Worm (Caenorhabditis elegans) whole organism, mixed stage, embryonic: Measurements from ENCODE around the gene clec-39.

ENCODE experiments used
- blmp-1 ChIP-seq: fragments of 150-350 bp; optimal IDR thresholded peaks from 2 replicates; lab custom pipeline; 2014; ENCODE audit warnings: missing biosample characterization, missing genetic modification characterization
- ceh-39 ChIP-seq: fragments of 150-350 bp; optimal IDR thresholded peaks from 2 replicates; lab custom pipeline; 2014; ENCODE audit warnings: missing biosample characterization, missing genetic modification characterization
- ceh-43 ChIP-seq: fragments of 200-800 bp; sonication (Bioruptor generic); optimal IDR thresholded peaks from 2 replicates; lab custom pipeline; 2018; ENCODE audit warnings: mild to moderate bottlenecking, missing genetic modification characterization, moderate library complexity, missing compliant biosample characterization
- ces-1 ChIP-seq: fragments of 150-350 bp; optimal IDR thresholded peaks from 2 replicates; lab custom pipeline; 2014; ENCODE audit warnings: missing biosample characterization, missing genetic modification reagents, missing genetic modification characterization
- cnd-1 ChIP-seq: fragments of 200-800 bp; sonication (Bioruptor generic); optimal IDR thresholded peaks from 2 replicates; lab custom pipeline; 2018; ENCODE audit warnings: mild to moderate bottlenecking, missing genetic modification characterization, missing compliant biosample characterization
- drap-1 ChIP-seq: fragments of 200-800 bp; sonication (Bioruptor generic); optimal IDR thresholded peaks from 3 replicates; lab custom pipeline; 2018; ENCODE audit warnings: mild to moderate bottlenecking, missing genetic modification characterization, missing compliant biosample characterization
- elt-1 ChIP-seq: sonication (generic microtip); optimal IDR thresholded peaks from 2 replicates; lab custom pipeline; 2017; ENCODE audit warnings: missing genetic modification characterization, mild to moderate bottlenecking, missing compliant biosample characterization, antibody characterized with exemption, moderate library complexity, borderline replicate concordance; ENCODE audit not compliant: insufficient read depth
- elt-3 ChIP-seq: fragments of 150-350 bp; optimal IDR thresholded peaks from 2 replicates; lab custom pipeline; 2014; ENCODE audit warnings: missing biosample characterization, missing genetic modification characterization
- flh-1 ChIP-seq: fragments of 200-800 bp; sonication (Bioruptor generic); optimal IDR thresholded peaks from 2 replicates; lab custom pipeline; 2018; ENCODE audit warnings: mild to moderate bottlenecking, missing genetic modification characterization, moderate library complexity, missing compliant biosample characterization
- hlh-1 ChIP-seq: fragments of 150-350 bp; optimal IDR thresholded peaks from 2 replicates; lab custom pipeline; 2014; ENCODE audit warnings: missing biosample characterization, missing genetic modification reagents, missing genetic modification characterization
- lin-13 ChIP-seq: fragments of 150-350 bp; optimal IDR thresholded peaks from 2 replicates; lab custom pipeline; 2014; ENCODE audit warnings: missing biosample characterization, missing genetic modification characterization
- lin-32 ChIP-seq: fragments of 200-800 bp; sonication (Bioruptor generic); optimal IDR thresholded peaks from 2 replicates; lab custom pipeline; 2018; ENCODE audit warnings: mild to moderate bottlenecking, missing genetic modification characterization, missing compliant biosample characterization
- lsy-2 ChIP-seq: fragments of 150-350 bp; optimal IDR thresholded peaks from 2 replicates; lab custom pipeline; 2014; ENCODE audit warnings: missing biosample characterization, missing genetic modification characterization
- mab-5 ChIP-seq: fragments of 150-350 bp; optimal IDR thresholded peaks from 2 replicates; lab custom pipeline; 2014; ENCODE audit warnings: missing biosample characterization, missing genetic modification characterization
- mep-1 ChIP-seq: fragments of 150-350 bp; optimal IDR thresholded peaks from 2 replicates; lab custom pipeline; 2017; ENCODE audit warnings: missing biosample characterization, missing genetic modification reagents, missing genetic modification characterization, inconsistent platforms
- mls-2 ChIP-seq: sonication (generic microtip); optimal IDR thresholded peaks from 2 replicates; lab custom pipeline; 2016; ENCODE audit warnings: mild to moderate bottlenecking, missing genetic modification characterization, moderate library complexity, missing compliant biosample characterization
- nhr-12 ChIP-seq: fragments of 150-350 bp; optimal IDR thresholded peaks from 2 replicates; lab custom pipeline; 2014; ENCODE audit warnings: missing biosample characterization, missing genetic modification characterization
- nhr-2 ChIP-seq: fragments of 150-350 bp; optimal IDR thresholded peaks from 2 replicates; lab custom pipeline; 2014; ENCODE audit warnings: missing biosample characterization, missing genetic modification characterization
- nhr-237 ChIP-seq: fragments of 150-350 bp; optimal IDR thresholded peaks from 2 replicates; lab custom pipeline; 2014; ENCODE audit warnings: missing biosample characterization, missing genetic modification characterization
- nhr-28 ChIP-seq: fragments of 150-350 bp; optimal IDR thresholded peaks from 2 replicates; lab custom pipeline; 2014; ENCODE audit warnings: missing biosample characterization, missing genetic modification characterization
- pha-4 ChIP-seq: fragments of 150-350 bp; optimal IDR thresholded peaks from 2 replicates; lab custom pipeline; 2018; ENCODE audit warnings: missing biosample characterization, missing genetic modification reagents, missing genetic modification characterization
- sem-2 ChIP-seq: fragments of 200-800 bp; sonication (Bioruptor generic); optimal IDR thresholded peaks from 2 replicates; lab custom pipeline; 2018; ENCODE audit warnings: mild to moderate bottlenecking, missing genetic modification characterization, missing compliant biosample characterization
- snpc-4 ChIP-seq: fragments of 150-350 bp; optimal IDR thresholded peaks from 2 replicates; lab custom pipeline; 2014; ENCODE audit warnings: missing biosample characterization, missing genetic modification characterization
- tbx-8 ChIP-seq: fragments of 200-800 bp; sonication (Bioruptor generic); optimal IDR thresholded peaks from 2 replicates; lab custom pipeline; 2018; ENCODE audit warnings: mild to moderate bottlenecking, missing genetic modification characterization, moderate library complexity, missing compliant biosample characterization
- unc-120 ChIP-seq: sonication (generic microtip); optimal IDR thresholded peaks from 2 replicates; lab custom pipeline; 2017; ENCODE audit warnings: missing genetic modification characterization, missing compliant biosample characterization; ENCODE audit not compliant: poor library complexity, severe bottlenecking
- unc-62 ChIP-seq: fragments of 150-350 bp; optimal IDR thresholded peaks from 2 replicates; lab custom pipeline; 2014; ENCODE audit warnings: missing biosample characterization, missing genetic modification reagents, missing genetic modification characterization
- zip-8 ChIP-seq: fragments of 150-350 bp; optimal IDR thresholded peaks from 2 replicates; lab custom pipeline; 2014; ENCODE audit warnings: missing biosample characterization, missing genetic modification characterization
- ztf-11 ChIP-seq: fragments of 150-350 bp; optimal IDR thresholded peaks from 2 replicates; lab custom pipeline; 2014; ENCODE audit warnings: missing biosample characterization, missing genetic modification characterization

Gene clec-39

DNA sequence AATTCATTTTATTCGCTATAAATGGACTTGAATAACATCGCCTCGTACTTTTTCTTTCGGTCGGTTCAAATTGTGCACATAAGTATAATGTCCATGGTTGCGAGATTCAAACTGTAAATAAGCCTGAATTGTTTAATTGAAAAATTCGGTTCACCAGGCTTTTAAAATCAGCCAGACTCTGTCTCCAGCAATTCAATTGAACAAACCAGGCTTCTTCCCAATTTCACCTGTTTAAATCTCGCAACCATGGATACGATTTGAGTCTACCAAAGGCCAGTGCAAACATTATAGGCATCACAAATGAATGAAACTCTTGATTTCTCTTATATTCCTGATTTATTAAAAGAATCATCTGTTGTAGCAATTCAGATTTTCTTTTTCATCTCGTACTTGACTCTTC is 7.5 kb upstream of the clec-39 start, which contains the start of gene srz-100:
srz-100 (plus strand) TSS at position 301 of the 400 bp plus-strand sequence.
- TF ChIP-seq tbx-8 (GFP tag; lab: Kevin White, UChicago), result no peak
- TF ChIP-seq unc-62 (GFP tag; lab: Kevin White, UChicago), result no peak
- TF ChIP-seq drap-1 (GFP tag; lab: Kevin White, UChicago), result no peak
- TF ChIP-seq unc-120 (tag; lab: Kevin White, UChicago), result no peak
- TF ChIP-seq flh-1 (GFP tag; lab: Kevin White, UChicago), result no peak
- TF ChIP-seq elt-1 (tag; lab: Kevin White, UChicago), result no peak
- TF ChIP-seq lin-13 (tag; lab: Kevin White, UChicago), result no peak
- no peak for TF ChIP-seq ceh-43 (GFP tag; lab: Kevin White, UChicago)
- no peak for TF ChIP-seq blmp-1 (tag; lab: Kevin White, UChicago)

DNA sequence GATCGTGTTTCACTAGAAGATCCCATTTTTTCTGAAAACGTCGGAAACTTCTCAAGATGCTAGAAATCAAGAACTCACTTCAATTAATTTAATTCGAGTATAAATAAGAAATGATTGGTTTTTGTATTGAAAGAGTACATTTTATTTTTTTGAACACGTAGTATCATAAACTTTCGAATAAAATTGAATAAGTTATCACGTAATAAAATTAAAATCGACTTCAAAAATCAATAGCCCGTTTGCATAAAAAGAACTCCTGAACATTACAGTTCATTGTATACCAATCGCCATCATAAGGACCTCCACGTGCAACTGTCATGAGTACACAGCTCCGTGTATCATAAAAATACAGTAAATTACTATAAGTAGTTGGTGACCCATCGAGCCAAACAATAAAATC is 5.4 kb upstream of the clec-39 start, which contains the start of gene T25E12.16:
T25E12.16 (minus strand) TSS at position 101 of the 400 bp plus-strand sequence.
- TF ChIP-seq hlh-1 (no peak), mab-5 (tag; lab: Kevin White, UChicago) (no peak), tbx-8 (GFP tag; lab: Kevin White, UChicago) (no peak), ceh-39 (tag; lab: Kevin White, UChicago) (no peak), mls-2 (tag; lab: Kevin White, UChicago) (no peak), ces-1 (GFP tag; lab: Kevin White, UChicago) (no peak)

DNA sequence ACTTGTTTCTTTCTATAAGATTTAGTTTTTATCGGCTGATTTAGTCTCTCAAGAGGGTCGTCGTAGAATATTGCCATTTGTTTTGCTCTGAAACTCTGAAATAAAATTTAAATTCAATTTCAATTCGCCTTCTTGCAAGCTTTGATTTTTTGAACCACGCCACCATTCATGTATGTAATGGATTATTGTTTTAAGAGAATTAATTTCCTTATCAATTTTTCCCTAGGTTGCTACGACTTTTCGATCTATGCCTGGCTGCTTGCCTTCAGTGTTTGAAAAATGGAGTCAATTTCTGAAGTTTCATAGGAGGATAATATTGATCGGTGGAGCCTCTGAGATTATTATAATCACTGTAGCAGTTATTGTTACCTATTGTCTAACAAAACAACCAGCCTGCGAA is 3.5 kb upstream of the clec-39 start, which contains the start of the genes clec-38 and clec-34:
clec-38 (minus strand) TSS at position 101 of the 400 bp plus-strand sequence.
clec-34 (plus strand) TSS at position 248 of the 400 bp plus-strand sequence.
- TF ChIP-seq blmp-1 (tag; lab: Kevin White, UChicago), result no peak

DNA sequence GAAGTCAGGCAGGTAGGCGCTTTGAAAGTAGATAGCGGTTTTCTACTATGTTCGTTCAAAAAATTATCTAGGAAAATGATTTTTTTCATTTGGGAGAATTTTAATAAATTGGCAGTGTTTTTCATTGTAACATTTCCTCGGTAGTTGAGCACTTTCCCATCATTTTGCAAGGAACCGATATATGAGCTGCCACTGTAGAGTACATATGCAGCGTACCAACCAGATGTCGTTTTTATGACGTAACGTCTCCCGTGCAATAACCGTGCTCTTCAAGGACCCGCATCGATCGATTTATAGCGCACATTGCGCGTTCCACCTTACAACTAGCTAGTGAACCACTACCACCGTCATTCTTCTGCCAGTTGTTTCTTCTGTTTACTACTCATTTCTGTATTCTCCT is 3.1 kb downstream of the clec-39 start, which contains the start of gene T25E12.6:
T25E12.6 (plus strand) TSS at position 301 of the 400 bp plus-strand sequence.
- TF ChIP-seq cnd-1 (tag; lab: Kevin White, UChicago) (peak; percentile 46), drap-1 (GFP tag; lab: Kevin White, UChicago) (no peak), mls-2 (tag; lab: Kevin White, UChicago) (no peak), nhr-12 (tag; lab: Kevin White, UChicago) (no peak), pha-4 (tag; lab: Kevin White, UChicago) (no peak), lin-13 (tag; lab: Kevin White, UChicago) (no peak), lin-32 (GFP tag; lab: Kevin White, UChicago) (no peak), unc-120 (tag; lab: Kevin White, UChicago) (no peak), elt-3 (tag; lab: Kevin White, UChicago) (no peak), ztf-11 (tag; lab: Kevin White, UChicago) (no peak), ceh-39 (tag; lab: Kevin White, UChicago) (peak; percentile 25), zip-8 (tag; lab: Kevin White, UChicago) (peak; percentile 41), lsy-2 (no peak), unc-62 (GFP tag; lab: Kevin White, UChicago) (no peak), nhr-28 (no peak), mep-1 (no peak), nhr-2 (tag; lab: Kevin White, UChicago) (no peak), snpc-4 (tag; lab: Kevin White, UChicago) (no peak), nhr-237 (tag; lab: Kevin White, UChicago) (no peak), sem-2 (GFP tag; lab: Kevin White, UChicago) (no peak)

DNA sequence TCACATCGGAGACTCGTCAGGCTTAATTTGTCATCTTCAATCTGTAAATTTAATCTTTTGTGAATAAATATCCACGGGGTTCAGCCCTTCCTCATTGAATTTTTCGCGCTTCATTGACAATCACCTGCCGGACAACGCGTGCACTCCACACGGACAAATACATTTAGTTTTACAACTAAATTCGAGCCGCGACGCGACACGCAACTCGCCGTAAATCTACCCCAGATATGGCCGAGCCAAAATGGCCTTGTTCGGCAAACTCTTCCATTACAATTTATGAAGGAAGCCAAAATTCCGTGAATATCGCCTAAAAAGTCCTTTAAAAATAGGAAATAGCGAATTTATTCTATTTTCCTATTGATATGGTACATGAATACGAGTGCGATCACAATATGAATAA is 5.7 kb downstream of the clec-39 start:
- no peak for TF ChIP-seq flh-1 (GFP tag; lab: Kevin White, UChicago)
- no peak for TF ChIP-seq sem-2 (GFP tag; lab: Kevin White, UChicago)

DNA sequence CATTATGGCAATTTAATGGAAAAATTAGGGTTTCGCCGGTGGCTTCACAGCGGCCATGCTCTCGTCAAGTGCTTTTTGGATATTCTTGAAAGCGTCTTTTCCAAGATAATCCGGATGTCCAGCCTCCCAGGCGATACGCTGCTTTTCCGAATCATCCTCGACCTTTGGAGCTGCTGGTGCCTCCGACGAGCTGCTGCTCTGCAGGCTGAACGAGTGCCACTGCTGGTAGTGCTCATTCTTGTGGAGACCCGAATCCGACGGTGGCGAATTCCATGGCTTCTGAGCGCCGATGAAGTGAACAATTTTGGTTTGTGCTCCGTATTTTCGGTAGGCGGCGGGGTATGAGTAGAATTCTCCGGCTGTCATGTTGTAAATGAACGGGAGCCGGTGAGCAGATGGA is 6.1 kb downstream of the clec-39 start:
- TF ChIP-seq nhr-12 (tag; lab: Kevin White, UChicago) (no peak), lin-32 (GFP tag; lab: Kevin White, UChicago) (no peak), drap-1 (GFP tag; lab: Kevin White, UChicago) (no peak), flh-1 (GFP tag; lab: Kevin White, UChicago) (no peak)
- TF ChIP-seq, all 35 proteins: peak for 0
